Worm (Caenorhabditis elegans): ENCODE results near the gene C52E2.3.

Gene C52E2.3

DNA sequence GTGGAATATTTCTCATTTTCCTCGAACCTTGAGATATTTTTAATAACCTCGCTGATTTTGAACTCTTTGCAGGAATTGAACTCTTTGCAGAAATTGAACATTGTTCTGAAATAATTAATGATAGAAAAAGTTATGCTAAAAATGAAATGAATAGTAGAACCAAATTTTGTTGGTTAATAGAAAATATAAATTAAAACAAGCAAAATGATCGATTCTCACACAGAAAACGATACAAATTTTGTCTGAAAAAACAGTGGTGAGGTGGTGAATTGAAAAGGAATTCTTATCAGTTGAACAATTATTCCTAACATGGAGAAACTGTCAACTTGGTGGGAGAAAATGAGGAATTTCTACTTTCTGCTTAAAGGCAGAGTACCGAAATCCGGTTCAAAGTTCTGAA is 33.6 kb downstream of the C52E2.3 start, which contains the start of gene math-6:
Gene math-6 (minus strand): TSS at position 101 of the 400 bp plus-strand sequence.
- TF ChIP-seq nhr-102 (tag; optimal IDR thresholded peaks at IDR 0.05) (no peak), dmd-8 (GFP tag; IDR thresholded peaks at IDR 0.05) (no peak), Y75B8A.6 (GFP tag; IDR thresholded peaks at IDR 0.05) (no peak), mxl-2 (GFP tag; conservative IDR thresholded peaks at IDR 0.05) (no peak), ztf-7 (tag; optimal IDR thresholded peaks at IDR 0.05) (no peak), tag-97 (GFP tag; IDR thresholded peaks at IDR 0.05) (no peak), daf-19 (GFP tag; conservative IDR thresholded peaks at IDR 0.05) (no peak), sdz-12 (GFP tag; optimal IDR thresholded peaks at IDR 0.05) (no peak), nhr-28 (tag; optimal IDR thresholded peaks at IDR 0.05) (no peak), nhr-11 (tag; optimal IDR thresholded peaks at IDR 0.05) (no peak), daf-12 (tag; optimal IDR thresholded peaks at IDR 0.05) (no peak), Y5F2A.4 (GFP tag; optimal IDR thresholded peaks at IDR 0.05) (no peak), lin-1 (GFP tag; IDR thresholded peaks at IDR 0.05) (no peak), F10B5.3 (tag; optimal IDR thresholded peaks at IDR 0.05) (no peak), ama-1 (optimal IDR thresholded peaks at IDR 0.05) (no peak), dve-1 (tag; optimal IDR thresholded peaks at IDR 0.05; ENCODE audit: insufficient read depth) (no peak), lin-29 (GFP tag; IDR thresholded peaks at IDR 0.05) (no peak), mxl-3 (GFP tag; optimal IDR thresholded peaks at IDR 0.05) (no peak), unc-39 (tag; optimal IDR thresholded peaks at IDR 0.05) (no peak), hmg-1.1 (GFP tag; IDR thresholded peaks at IDR 0.05) (no peak)

DNA sequence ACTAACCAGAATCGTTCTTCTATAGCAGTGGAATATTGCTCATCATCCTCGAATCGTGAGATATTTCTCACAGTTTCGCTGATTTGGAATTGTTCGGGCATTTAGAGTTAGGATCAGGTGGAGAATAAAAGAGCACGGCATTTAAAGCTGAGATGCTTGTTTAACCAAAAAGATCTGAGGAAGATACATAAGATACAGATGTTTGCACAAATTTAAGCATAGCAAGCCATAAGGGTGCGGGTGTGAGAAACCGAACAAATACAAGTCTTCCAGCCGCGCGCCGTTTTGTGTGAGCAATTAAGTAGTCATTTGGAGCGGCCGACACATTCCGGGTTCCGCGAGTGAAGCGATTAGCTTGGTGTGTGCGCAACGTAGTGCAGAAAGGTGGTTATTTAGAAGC is 35.3 kb downstream of the C52E2.3 start, which contains the start of gene math-7:
Gene math-7 (minus strand): TSS at position 101 of the 400 bp plus-strand sequence.
- no peak for TF ChIP-seq dve-1 (tag; optimal IDR thresholded peaks at IDR 0.05; ENCODE audit: insufficient read depth)
- no peak for TF ChIP-seq jun-1 (tag; optimal IDR thresholded peaks at IDR 0.05)
- no peak for TF ChIP-seq unc-62 (GFP tag; optimal IDR thresholded peaks at IDR 0.05 in 1 of 2)
- no peak for TF ChIP-seq unc-62 (tag; optimal IDR thresholded peaks at IDR 0.05)

DNA sequence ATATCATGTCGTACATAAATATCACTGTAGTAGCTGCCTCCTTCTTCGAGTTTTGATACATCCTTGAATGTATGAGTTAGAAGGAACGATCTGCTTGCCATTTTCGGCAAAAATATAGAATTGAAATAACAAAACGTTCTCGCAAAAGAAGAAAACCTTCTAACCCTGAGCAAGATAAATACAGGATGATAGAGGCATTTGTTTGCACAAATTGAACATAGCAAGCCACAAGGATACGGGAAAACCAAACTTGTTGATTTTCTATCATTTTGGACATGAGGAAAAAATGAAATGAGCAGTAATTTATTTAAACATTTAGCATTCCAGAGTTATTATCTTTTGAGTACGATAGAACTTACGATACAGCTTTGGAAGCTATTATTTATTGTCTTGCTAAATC is 38.0 kb downstream of the C52E2.3 start, which contains the start of gene math-8:
Gene math-8 (minus strand): TSS at position 101 of the 400 bp plus-strand sequence.
- TF ChIP-seq aly-2 (tag; optimal IDR thresholded peaks at IDR 0.05) (no peak), dmd-8 (GFP tag; IDR thresholded peaks at IDR 0.05) (no peak)

DNA sequence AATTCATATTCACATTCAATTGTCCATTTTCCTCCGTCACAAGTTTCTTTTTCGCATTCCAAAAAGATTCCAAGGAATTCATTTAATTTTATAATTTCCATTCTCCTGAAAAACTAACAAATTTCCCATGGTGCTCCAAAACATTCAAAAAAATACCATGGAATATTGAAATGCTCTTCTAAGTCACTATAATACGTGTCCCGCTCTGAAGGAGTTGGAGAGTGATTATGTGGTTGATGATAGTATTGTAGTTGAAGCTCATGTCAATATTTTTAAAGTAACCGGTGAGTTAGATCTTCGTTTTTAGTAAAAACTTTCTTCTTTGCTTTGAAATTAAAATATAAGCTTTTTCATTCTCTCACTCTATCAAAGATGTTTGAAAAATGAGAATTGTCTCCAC is 39.6 kb downstream of the C52E2.3 start, which contains the start of gene math-9:
Gene math-9 (minus strand): TSS at position 101 of the 400 bp plus-strand sequence.
- TF ChIP-seq jun-1 (tag; optimal IDR thresholded peaks at IDR 0.05) (no peak), mes-2 (tag; optimal IDR thresholded peaks at IDR 0.05; ENCODE audit: poor library complexity, severe bottlenecking) (no peak), nhr-77 (tag; optimal IDR thresholded peaks at IDR 0.05) (no peak), lin-15B (tag; optimal IDR thresholded peaks at IDR 0.05) (no peak), egl-43 (GFP tag; IDR thresholded peaks at IDR 0.05) (no peak), Y75B8A.6 (GFP tag; IDR thresholded peaks at IDR 0.05) (no peak), F37D6.2 (tag; optimal IDR thresholded peaks at IDR 0.05) (no peak), snpc-1.2 (GFP tag; IDR thresholded peaks at IDR 0.05) (no peak), vab-7 (GFP tag; IDR thresholded peaks at IDR 0.05) (no peak), dpl-1 (GFP tag; optimal IDR thresholded peaks at IDR 0.05) (no peak), zip-2 (tag; optimal IDR thresholded peaks at IDR 0.05) (no peak), spr-1 (tag; optimal IDR thresholded peaks at IDR 0.05) (no peak), ZK337.2 (GFP tag; IDR thresholded peaks at IDR 0.05) (no peak), ceh-32 (tag; optimal IDR thresholded peaks at IDR 0.05; ENCODE audit: poor library complexity) (no peak)
